Fruit fly (Drosophila melanogaster) whole organism, embryonic: ENCODE measurements around the gene brn.

Experiments
- Asciz ChIP-seq: fragments of 200-800 bp; sonication (Bioruptor generic); optimal IDR thresholded peaks from 2 replicates; lab custom pipeline; 2017; ENCODE audit warnings: missing biosample characterization, mild to moderate bottlenecking, missing genetic modification characterization, missing genetic modification reagents
- Atf3 ChIP-seq: fragments of 200-800 bp; sonication (Bioruptor generic); optimal IDR thresholded peaks from 3 replicates; lab custom pipeline; 2016; ENCODE audit warnings: missing biosample characterization, missing genetic modification characterization
- Bteb2 ChIP-seq: fragments of 200-800 bp; sonication (Bioruptor generic); optimal IDR thresholded peaks from 2 replicates; lab custom pipeline; 2016; ENCODE audit warnings: missing biosample characterization, missing genetic modification characterization
- CG10431 ChIP-seq: fragments of 200-800 bp; sonication (Bioruptor generic); optimal IDR thresholded peaks from 3 replicates; lab custom pipeline; 2018; ENCODE audit warnings: missing biosample characterization, mild to moderate bottlenecking, missing genetic modification characterization
- CG12155 ChIP-seq: fragments of 200-800 bp; sonication (Bioruptor generic); optimal IDR thresholded peaks from 3 replicates; lab custom pipeline; 2016; ENCODE audit warnings: missing biosample characterization, missing genetic modification characterization
- CG12391 ChIP-seq: fragments of 200-800 bp; sonication (Bioruptor generic); optimal IDR thresholded peaks from 3 replicates; lab custom pipeline; 2018; ENCODE audit warnings: missing biosample characterization, mild to moderate bottlenecking, missing genetic modification characterization, moderate library complexity
- CG12769 ChIP-seq: fragments of 200-800 bp; sonication (Bioruptor generic); optimal IDR thresholded peaks from 2 replicates; lab custom pipeline; 2019; ENCODE audit warnings: missing biosample characterization, mild to moderate bottlenecking, missing genetic modification characterization, moderate library complexity
- CG14441 ChIP-seq: fragments of 200-800 bp; sonication (Bioruptor generic); IDR thresholded peaks from 2 replicates; pipeline ENCODE4 v1.3.6; 2022; ENCODE audit warnings: missing biosample characterization, missing genetic modification characterization
- CG14667 ChIP-seq: fragments of 200-800 bp; sonication (Bioruptor generic); IDR thresholded peaks from 2 replicates; pipeline ENCODE4 v1.3.6; 2022; ENCODE audit warnings: missing biosample characterization, missing genetic modification characterization
- CG1529 ChIP-seq: fragments of 200-800 bp; sonication (Bioruptor generic); optimal IDR thresholded peaks from 3 replicates; lab custom pipeline; 2018; ENCODE audit warnings: missing biosample characterization, missing genetic modification characterization
- CG17385 ChIP-seq: fragments of 200-800 bp; sonication (Bioruptor generic); optimal IDR thresholded peaks from 3 replicates; lab custom pipeline; 2018; ENCODE audit warnings: missing biosample characterization, mild to moderate bottlenecking, missing genetic modification characterization
- CG17829 ChIP-seq: fragments of 200-800 bp; optimal IDR thresholded peaks from 2 replicates; lab custom pipeline; 2019; ENCODE audit warnings: missing biosample characterization, mild to moderate bottlenecking, missing genetic modification characterization, moderate library complexity
- CG18011 ChIP-seq: fragments of 200-800 bp; sonication (Bioruptor generic); optimal IDR thresholded peaks from 2 replicates; lab custom pipeline; 2017; ENCODE audit warnings: missing biosample characterization, missing genetic modification characterization, mild to moderate bottlenecking, moderate library complexity, missing genotype
- CG2120 ChIP-seq: fragments of 200-800 bp; sonication (Bioruptor generic); optimal IDR thresholded peaks from 3 replicates; lab custom pipeline; 2016; ENCODE audit warnings: missing biosample characterization, missing genetic modification characterization
- CG3281 ChIP-seq: fragments of 200-800 bp; sonication (Bioruptor generic); optimal IDR thresholded peaks from 3 replicates; lab custom pipeline; 2017; ENCODE audit warnings: missing biosample characterization, mild to moderate bottlenecking, missing genetic modification characterization
- CG4360 ChIP-seq: fragments of 200-800 bp; sonication (Bioruptor generic); IDR thresholded peaks from 2 replicates; pipeline ENCODE4 v1.3.6; 2022; ENCODE audit warnings: missing biosample characterization, missing genetic modification characterization
- CG4424 ChIP-seq: fragments of 200-800 bp; sonication (Bioruptor generic); optimal IDR thresholded peaks from 3 replicates; lab custom pipeline; 2016; ENCODE audit warnings: missing biosample characterization, missing genetic modification characterization
- CG7839 ChIP-seq: fragments of 200-800 bp; sonication (Bioruptor generic); optimal IDR thresholded peaks from 3 replicates; lab custom pipeline; 2018; ENCODE audit warnings: missing biosample characterization, mild to moderate bottlenecking, missing genetic modification characterization, moderate library complexity
- CG9215 ChIP-seq: fragments of 200-800 bp; sonication (Bioruptor generic); IDR thresholded peaks from 2 replicates; pipeline ENCODE4 v1.3.6; 2022; ENCODE audit warnings: missing biosample characterization, missing genetic modification characterization
- CG9437 ChIP-seq: fragments of 200-800 bp; sonication (Bioruptor generic); optimal IDR thresholded peaks from 2 replicates; lab custom pipeline; 2018; ENCODE audit warnings: missing biosample characterization, mild to moderate bottlenecking, missing genetic modification characterization
- Dip3 ChIP-seq: fragments of 200-800 bp; sonication (Bioruptor generic); optimal IDR thresholded peaks from 3 replicates; lab custom pipeline; 2016; ENCODE audit warnings: missing biosample characterization, missing genetic modification characterization
- Drgx ChIP-seq: fragments of 200-800 bp; sonication (Bioruptor generic); IDR thresholded peaks from 2 replicates; pipeline ENCODE4 v1.3.6; 2022; ENCODE audit warnings: missing biosample characterization, missing genetic modification characterization
- Meics ChIP-seq: fragments of 200-800 bp; sonication (Bioruptor generic); optimal IDR thresholded peaks from 2 replicates; lab custom pipeline; 2017; ENCODE audit warnings: missing biosample characterization, mild to moderate bottlenecking, missing genetic modification characterization
- Myb ChIP-seq: fragments of 200-800 bp; sonication (Bioruptor generic); optimal IDR thresholded peaks from 2 replicates; lab custom pipeline; 2016; ENCODE audit warnings: missing biosample characterization, missing genetic modification characterization
- Usf ChIP-seq: fragments of 200-800 bp; sonication (Bioruptor generic); optimal IDR thresholded peaks from 2 replicates; lab custom pipeline; 2017; ENCODE audit warnings: missing genotype, missing biosample characterization, missing genetic modification characterization
- Xrp1 ChIP-seq: fragments of 200-800 bp; sonication (Bioruptor generic); IDR thresholded peaks from 2 replicates; pipeline ENCODE4 v1.3.6; 2022; ENCODE audit warnings: missing biosample characterization, missing genetic modification characterization
- ab ChIP-seq: fragments of 200-800 bp; sonication (Bioruptor generic); optimal IDR thresholded peaks from 2 replicates; lab custom pipeline; 2016; ENCODE audit warnings: missing biosample characterization, missing genetic modification characterization
- ara ChIP-seq: fragments of 200-800 bp; sonication (Bioruptor generic); IDR thresholded peaks from 2 replicates; pipeline ENCODE4 v1.3.6; 2022; ENCODE audit warnings: missing biosample characterization, missing genetic modification characterization
- az2 ChIP-seq: fragments of 200-800 bp; sonication (Bioruptor generic); optimal IDR thresholded peaks from 3 replicates; lab custom pipeline; 2016; ENCODE audit warnings: missing biosample characterization, missing genetic modification characterization
- bcd ChIP-seq: fragments of 200-800 bp; sonication (Bioruptor generic); optimal IDR thresholded peaks from 2 replicates; lab custom pipeline; 2017; ENCODE audit warnings: missing biosample characterization, mild to moderate bottlenecking, missing genetic modification characterization
- caup ChIP-seq: fragments of 200-800 bp; sonication (Bioruptor generic); optimal IDR thresholded peaks from 3 replicates; lab custom pipeline; 2017; ENCODE audit warnings: missing biosample characterization, mild to moderate bottlenecking, missing genetic modification characterization, moderate library complexity; ENCODE audit not compliant: severe bottlenecking
- cg ChIP-seq: fragments of 200-800 bp; sonication (Bioruptor generic); optimal IDR thresholded peaks from 3 replicates; lab custom pipeline; 2019; ENCODE audit warnings: missing biosample characterization, mild to moderate bottlenecking, missing genetic modification characterization, moderate library complexity
- chinmo ChIP-seq: fragments of 200-800 bp; sonication (Bioruptor generic); IDR thresholded peaks from 4 replicates; pipeline ENCODE4 v1.3.6; 2022; ENCODE audit warnings: missing biosample characterization, missing genetic modification characterization; ENCODE audit not compliant: partially characterized antibody
- crol ChIP-seq: fragments of 200-800 bp; sonication (Bioruptor generic); IDR thresholded peaks from 2 replicates; pipeline ENCODE4 v1.3.6; 2022; ENCODE audit warnings: missing biosample characterization, missing genetic modification characterization
- exex ChIP-seq: fragments of 200-800 bp; sonication (Bioruptor generic); optimal IDR thresholded peaks from 4 replicates; lab custom pipeline; 2018; ENCODE audit warnings: missing biosample characterization, mild to moderate bottlenecking, missing genetic modification characterization, moderate library complexity
- grau ChIP-seq: fragments of 200-800 bp; optimal IDR thresholded peaks from 3 replicates; lab custom pipeline; 2019; ENCODE audit warnings: missing biosample characterization, mild to moderate bottlenecking, missing genetic modification characterization, moderate library complexity
- kni ChIP-seq: fragments of 200-800 bp; sonication (Bioruptor generic); optimal IDR thresholded peaks from 3 replicates; lab custom pipeline; 2017; ENCODE audit warnings: mild to moderate bottlenecking, missing biosample characterization, missing genetic modification reagents, missing genetic modification characterization
- nom ChIP-seq: fragments of 200-800 bp; sonication (Bioruptor generic); optimal IDR thresholded peaks from 2 replicates; lab custom pipeline; 2017; ENCODE audit warnings: missing biosample characterization, missing genetic modification characterization, mild to moderate bottlenecking, moderate library complexity, missing genetic modification reagents
- oc ChIP-seq: fragments of 200-800 bp; sonication (Bioruptor generic); optimal IDR thresholded peaks from 2 replicates; lab custom pipeline; 2018; ENCODE audit warnings: missing biosample characterization, mild to moderate bottlenecking, missing genetic modification characterization, moderate library complexity
- pnt ChIP-seq: fragments of 200-800 bp; sonication (Bioruptor generic); optimal IDR thresholded peaks from 3 replicates; lab custom pipeline; 2016; ENCODE audit warnings: missing biosample characterization, missing genetic modification characterization
- pros ChIP-seq: fragments of 200-800 bp; sonication (Bioruptor generic); optimal IDR thresholded peaks from 3 replicates; lab custom pipeline; 2019; ENCODE audit warnings: missing biosample characterization, mild to moderate bottlenecking, missing genetic modification characterization, moderate library complexity
- psq ChIP-seq: fragments of 200-800 bp; sonication (Bioruptor generic); optimal IDR thresholded peaks from 2 replicates; lab custom pipeline; 2017; ENCODE audit warnings: missing biosample characterization, missing genetic modification characterization
- seq ChIP-seq: fragments of 200-800 bp; sonication (Bioruptor generic); IDR thresholded peaks from 2 replicates; pipeline ENCODE4 v1.3.6; 2022; ENCODE audit warnings: missing biosample characterization, missing genetic modification characterization
- sqz ChIP-seq: fragments of 200-800 bp; sonication (Bioruptor generic); optimal IDR thresholded peaks from 3 replicates; lab custom pipeline; 2018; ENCODE audit warnings: missing biosample characterization, mild to moderate bottlenecking, missing genetic modification characterization
- stc ChIP-seq: fragments of 200-800 bp; sonication (Bioruptor generic); IDR thresholded peaks from 2 replicates; pipeline ENCODE4 v1.3.6; 2022; ENCODE audit warnings: missing biosample characterization, missing genetic modification characterization
- unc-4 ChIP-seq: fragments of 200-800 bp; sonication (Bioruptor generic); IDR thresholded peaks from 2 replicates; pipeline ENCODE4 v1.3.6; 2022; ENCODE audit warnings: missing biosample characterization, missing genetic modification characterization; ENCODE audit not compliant: partially characterized antibody
- z ChIP-seq: fragments of 200-800 bp; sonication (Bioruptor generic); IDR thresholded peaks from 3 replicates; pipeline ENCODE4 v1.3.6; 2022; ENCODE audit warnings: missing biosample characterization, missing genetic modification characterization

Gene brn

DNA sequence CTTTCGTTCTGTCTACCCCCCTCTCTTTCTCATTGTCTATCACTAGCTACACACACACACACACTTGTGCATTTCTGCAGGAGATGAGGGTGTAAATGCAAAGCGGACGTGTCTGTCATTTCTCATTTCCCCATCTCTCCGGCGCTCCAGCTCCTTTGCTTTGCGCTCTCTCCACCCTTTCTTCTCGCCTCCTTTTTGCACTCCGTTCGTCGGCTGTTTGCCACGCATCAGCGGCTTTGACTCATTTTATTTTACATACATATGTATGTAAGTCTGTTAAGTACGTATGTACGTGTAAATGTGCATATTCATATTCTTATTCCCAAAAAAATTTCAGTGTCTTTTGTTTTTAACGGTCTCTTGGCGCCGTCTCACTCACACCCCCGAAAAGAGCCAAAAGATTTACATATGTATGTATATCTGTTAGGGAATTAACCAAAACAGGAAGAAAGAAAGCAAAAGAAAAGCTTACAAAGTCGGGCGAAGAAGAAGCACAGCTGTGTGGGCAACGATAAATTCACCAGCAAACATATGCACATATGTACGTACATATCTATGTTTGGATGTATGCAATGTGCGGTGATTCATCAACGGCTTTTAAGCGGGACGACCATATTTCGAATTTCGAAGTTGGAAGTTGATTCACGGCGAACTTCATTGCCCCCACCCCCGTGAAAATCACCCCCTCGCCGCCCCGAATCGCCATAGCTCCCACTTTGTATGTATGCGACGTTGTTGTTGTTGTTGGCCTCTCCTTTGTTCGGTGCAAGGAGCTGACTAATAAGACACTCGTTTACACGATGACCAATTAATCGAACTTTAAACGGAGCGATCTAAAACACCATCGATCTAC, 3.3 kb downstream of the brn start:
- TF ChIP-seq CG14667 (GFP tag; lab: Robert Waterston, UW): no peak
- TF ChIP-seq Bteb2: no peak
- TF ChIP-seq kni (GFP tag; lab: Kevin White, UChicago): peak; percentile 57
- peak; percentile 65 for TF ChIP-seq psq (GFP tag; lab: Kevin White, UChicago)
- peak; percentile 67 for TF ChIP-seq CG18011
- TF ChIP-seq CG7839 (tag; lab: Kevin White, UChicago): no peak
- TF ChIP-seq z (GFP tag; lab: Robert Waterston, UW): no peak
- no peak for TF ChIP-seq unc-4
- peak; percentile 67 for TF ChIP-seq crol
- no peak for TF ChIP-seq CG10431
- no peak for TF ChIP-seq stc (GFP tag; lab: Robert Waterston, UW)
- no peak for TF ChIP-seq seq (GFP tag; lab: Robert Waterston, UW)
- no peak for TF ChIP-seq Asciz (GFP tag; lab: Kevin White, UChicago)
- no peak for TF ChIP-seq CG12391
- no peak for TF ChIP-seq Meics
- TF ChIP-seq CG1529 (GFP tag; lab: Kevin White, UChicago): no peak
- TF ChIP-seq grau (tag; lab: Kevin White, UChicago): no peak
- TF ChIP-seq Dip3 (GFP tag; lab: Kevin White, UChicago): no peak
- 0 out of 4 replicates have a peak, but pooled peaks have one; percentile 22 for TF ChIP-seq chinmo
- peak; percentile 44 for TF ChIP-seq CG17385 (GFP tag; lab: Kevin White, UChicago)
- TF ChIP-seq cg (GFP tag; lab: Kevin White, UChicago): peak; percentile 21
- peak; percentile 1 for TF ChIP-seq oc (tag; lab: Kevin White, UChicago)
- no peak for TF ChIP-seq az2
- no peak for TF ChIP-seq CG2120 (GFP tag; lab: Kevin White, UChicago)
- TF ChIP-seq sqz (GFP tag; lab: Kevin White, UChicago): peak; percentile 0
- TF ChIP-seq bcd (GFP tag; lab: Kevin White, UChicago): no peak
- TF ChIP-seq CG3281: no peak
- TF ChIP-seq CG4424 (GFP tag; lab: Kevin White, UChicago): no peak
- TF ChIP-seq caup (GFP tag; lab: Kevin White, UChicago): no peak
- no peak for TF ChIP-seq CG17829
- TF ChIP-seq CG9437 (GFP tag; lab: Kevin White, UChicago): no peak
- no peak for TF ChIP-seq ara
- no peak for TF ChIP-seq CG14441 (GFP tag; lab: Robert Waterston, UW)
- TF ChIP-seq pros (GFP tag; lab: Kevin White, UChicago): peak; percentile 79
- TF ChIP-seq CG4360 (GFP tag; lab: Robert Waterston, UW): peak; percentile 86
- no peak for TF ChIP-seq CG9215 (GFP tag; lab: Robert Waterston, UW)

DNA sequence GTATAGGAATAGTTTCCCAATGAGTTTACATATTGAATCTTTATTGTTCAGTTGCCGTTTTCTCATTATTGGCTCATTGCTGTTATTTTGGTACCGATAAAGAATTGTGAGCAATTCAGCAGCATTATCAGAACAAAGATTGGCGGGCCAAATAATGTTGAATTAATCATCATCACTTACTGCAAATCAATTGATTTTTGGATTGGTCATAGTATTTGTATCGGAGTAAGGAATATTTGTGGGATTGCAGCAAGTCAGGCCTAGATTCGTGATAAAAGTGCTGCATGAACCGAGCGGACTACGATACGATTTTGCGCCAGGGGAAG, 3.9 kb downstream of the brn start:
- no peak for TF ChIP-seq CG12155 (GFP tag; lab: Kevin White, UChicago)
- no peak for TF ChIP-seq Atf3 (GFP tag; lab: Kevin White, UChicago)
- TF ChIP-seq ab (GFP tag; lab: Kevin White, UChicago): no peak
- peak; percentile 12 for TF ChIP-seq exex (tag; lab: Kevin White, UChicago)
- peak; percentile 34 for TF ChIP-seq nom (GFP tag; lab: Kevin White, UChicago)
- peak; percentile 42; the same call in 1 of the 2 replicates for TF ChIP-seq Drgx
- TF ChIP-seq Usf (GFP tag; lab: Kevin White, UChicago): no peak
- no peak for TF ChIP-seq Xrp1 (GFP tag; lab: Robert Waterston, UW)
- no peak for TF ChIP-seq CG12769 (tag; lab: Kevin White, UChicago)
- no peak for TF ChIP-seq Myb (GFP tag; lab: Kevin White, UChicago)
- no peak for TF ChIP-seq z (GFP tag; lab: Robert Waterston, UW)
- TF ChIP-seq pnt (GFP tag; lab: Kevin White, UChicago): no peak
